Worm (Caenorhabditis elegans) whole organism, L2 larva: ENCODE measurements around the gene clec-196.

Experiments
- ZK546.5 ChIP-seq: sonication (generic microtip); optimal IDR thresholded peaks from 2 replicates; lab custom pipeline; 2017; ENCODE audit warnings: missing biosample characterization, missing genetic modification characterization
- blmp-1 ChIP-seq: sonication (generic microtip); optimal IDR thresholded peaks from 2 replicates; lab custom pipeline; 2017; ENCODE audit warnings: missing genetic modification characterization, mild to moderate bottlenecking, missing compliant biosample characterization, antibody characterized with exemption, moderate library complexity; ENCODE audit not compliant: insufficient read depth
- elt-3 ChIP-seq: sonication (generic microtip); optimal IDR thresholded peaks from 2 replicates; lab custom pipeline; 2017; ENCODE audit warnings: missing biosample characterization, missing genetic modification characterization
- fos-1 ChIP-seq: fragments of 150-350 bp; optimal IDR thresholded peaks from 2 replicates; lab custom pipeline; 2014; ENCODE audit warnings: missing biosample characterization, missing genetic modification characterization
- lin-13 ChIP-seq: fragments of 150-350 bp; optimal IDR thresholded peaks from 2 replicates; lab custom pipeline; 2014; ENCODE audit warnings: missing biosample characterization, missing genetic modification reagents, missing genetic modification characterization
- mdl-1 ChIP-seq, 2 experiments: fragments of 150-350 bp in 1 of 2; sonication (generic microtip) in 1 of 2; optimal IDR thresholded peaks; 2 replicates each; lab custom pipeline; 2017; ENCODE audit warnings: missing biosample characterization in 2 of 2, missing genetic modification characterization in 2 of 2
- nhr-10 ChIP-seq: sonication (generic microtip); optimal IDR thresholded peaks from 2 replicates; lab custom pipeline; 2017; ENCODE audit warnings: missing biosample characterization, missing genetic modification characterization
- nhr-11 ChIP-seq: fragments of 150-350 bp; optimal IDR thresholded peaks from 2 replicates; lab custom pipeline; 2014; ENCODE audit warnings: missing biosample characterization, missing genetic modification characterization
- nhr-12 ChIP-seq: fragments of 150-350 bp; optimal IDR thresholded peaks from 2 replicates; lab custom pipeline; 2014; ENCODE audit warnings: missing biosample characterization, missing genetic modification characterization
- nhr-129 ChIP-seq: fragments of 150-350 bp; optimal IDR thresholded peaks from 2 replicates; lab custom pipeline; 2014; ENCODE audit warnings: missing biosample characterization, missing genetic modification characterization
- nhr-77 ChIP-seq: fragments of 150-350 bp; optimal IDR thresholded peaks from 2 replicates; lab custom pipeline; 2014; ENCODE audit warnings: missing biosample characterization, missing genetic modification characterization
- sma-3 ChIP-seq: sonication (generic microtip); optimal IDR thresholded peaks from 2 replicates; lab custom pipeline; 2016; ENCODE audit warnings: missing genetic modification reagents, missing genetic modification characterization, missing compliant biosample characterization
- snpc-4 ChIP-seq: fragments of 150-350 bp; optimal IDR thresholded peaks from 2 replicates; lab custom pipeline; 2014; ENCODE audit warnings: missing biosample characterization, missing genetic modification characterization
- unc-62 ChIP-seq: fragments of 150-350 bp; optimal IDR thresholded peaks from 2 replicates; lab custom pipeline; 2014; ENCODE audit warnings: missing biosample characterization, missing genetic modification reagents, missing genetic modification characterization

DNA sequence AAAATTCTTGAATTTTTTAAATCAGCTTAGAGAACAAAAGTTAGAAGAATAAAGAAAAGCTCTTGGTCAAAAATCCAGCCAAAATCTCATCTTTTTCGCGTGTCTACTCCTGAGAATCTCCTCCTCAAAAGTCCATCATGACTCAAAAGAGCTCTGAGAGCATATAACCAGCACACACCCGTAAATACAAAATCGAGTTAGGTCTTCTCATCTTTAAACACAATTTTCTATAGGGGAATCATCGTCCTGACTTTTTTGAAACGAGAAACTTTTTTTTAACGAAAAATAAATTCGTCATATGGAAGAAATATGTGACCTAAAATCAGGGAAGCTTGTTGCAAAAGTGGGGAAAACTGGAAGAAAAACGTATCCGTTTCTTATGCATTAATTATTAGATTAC, 43.3 kb upstream of the clec-196 start:
- TF ChIP-seq blmp-1 (no peak), sma-3 (GFP tag; lab: Kevin White, UChicago) (no peak), nhr-12 (tag; lab: Kevin White, UChicago) (no peak), snpc-4 (tag; lab: Kevin White, UChicago) (no peak), unc-62 (GFP tag; lab: Kevin White, UChicago) (no peak), nhr-77 (tag; lab: Kevin White, UChicago) (no peak), mdl-1 (tag; optimal IDR thresholded peaks at IDR 0.05; lab: Kevin White, UChicago) (no peak), elt-3 (tag; lab: Kevin White, UChicago) (no peak), fos-1 (tag; lab: Kevin White, UChicago) (no peak), lin-13 (GFP tag; lab: Kevin White, UChicago) (no peak), ZK546.5 (tag; lab: Kevin White, UChicago) (no peak), nhr-129 (no peak), nhr-10 (tag; lab: Kevin White, UChicago) (no peak), nhr-11 (tag; lab: Kevin White, UChicago) (no peak)
